Worm (Caenorhabditis elegans) whole organism, L4 larva: ENCODE results near the gene srg-65.
A peak's percentile ranks its signal among the peaks of the same experiment; 100 is the strongest.

Source experiments
- D1046.2 ChIP-seq: fragments of 200-800 bp; sonication (Bioruptor generic); IDR thresholded peaks from 2 replicates; pipeline ENCODE4 v1.3.6; 2022; ENCODE audit warnings: missing genetic modification characterization, missing compliant biosample characterization
- F49E8.2 ChIP-seq: sonication (generic microtip); optimal IDR thresholded peaks from 2 replicates; lab custom pipeline; 2016; ENCODE audit warnings: missing compliant biosample characterization, mild to moderate bottlenecking, missing genetic modification characterization, borderline replicate concordance
- T20F7.1 ChIP-seq: fragments of 200-800 bp; sonication (Bioruptor generic); optimal IDR thresholded peaks from 2 replicates; lab custom pipeline; 2018; ENCODE audit warnings: mild to moderate bottlenecking, missing genetic modification characterization, missing compliant biosample characterization
- aha-1 ChIP-seq: fragments of 150-350 bp; peaks from one replicate; lab custom pipeline; 2014; ENCODE audit warnings: missing biosample characterization, missing genetic modification characterization
- aly-2 ChIP-seq: sonication (generic microtip); optimal IDR thresholded peaks from 2 replicates; lab custom pipeline; 2018; ENCODE audit warnings: missing biosample characterization, missing genetic modification characterization
- ceh-20 ChIP-seq: fragments of 200-800 bp; sonication (Bioruptor generic); IDR thresholded peaks from 2 replicates; pipeline ENCODE4 v1.3.6; 2022; ENCODE audit warnings: missing genetic modification reagents, missing genetic modification characterization, missing compliant biosample characterization
- ceh-82 ChIP-seq: sonication (generic microtip); optimal IDR thresholded peaks from 2 replicates; lab custom pipeline; 2017; ENCODE audit warnings: missing biosample characterization, missing genetic modification characterization
- cey-2 ChIP-seq: sonication (generic microtip); optimal IDR thresholded peaks from 3 replicates; lab custom pipeline; 2017; ENCODE audit warnings: missing genetic modification characterization, mild to moderate bottlenecking, missing compliant biosample characterization, antibody characterized with exemption, borderline replicate concordance; ENCODE audit not compliant: insufficient read depth
- ctbp-1 ChIP-seq: fragments of 200-800 bp; sonication (Bioruptor generic); IDR thresholded peaks from 2 replicates; pipeline ENCODE4 v1.3.6; 2022; ENCODE audit warnings: missing genetic modification reagents, missing genetic modification characterization, missing compliant biosample characterization
- daf-12 ChIP-seq: fragments of 150-350 bp; optimal IDR thresholded peaks from 2 replicates; lab custom pipeline; 2014; ENCODE audit warnings: missing biosample characterization, missing genetic modification reagents, missing genetic modification characterization
- daf-19 ChIP-seq: fragments of 200-800 bp; sonication (Bioruptor generic); conservative IDR thresholded peaks from 2 replicates; pipeline ENCODE4 v1.3.6; 2022; ENCODE audit warnings: missing genetic modification characterization, missing compliant biosample characterization
- dmd-6 ChIP-seq: fragments of 200-800 bp; sonication (Bioruptor generic); IDR thresholded peaks from 2 replicates; pipeline ENCODE4 v1.3.6; 2022; ENCODE audit warnings: missing genetic modification reagents, missing genetic modification characterization, missing compliant biosample characterization
- dpl-1 ChIP-seq: fragments of 150-350 bp; optimal IDR thresholded peaks from 2 replicates; lab custom pipeline; 2014; ENCODE audit warnings: missing biosample characterization, missing genetic modification reagents, missing genetic modification characterization
- egl-43 ChIP-seq: fragments of 200-800 bp; sonication (Bioruptor generic); IDR thresholded peaks from 2 replicates; pipeline ENCODE4 v1.3.6; 2022; ENCODE audit warnings: missing genetic modification reagents, missing genetic modification characterization, missing compliant biosample characterization
- gei-8 ChIP-seq: fragments of 200-800 bp; sonication (Bioruptor generic); optimal IDR thresholded peaks from 2 replicates; lab custom pipeline; 2018; ENCODE audit warnings: mild to moderate bottlenecking, missing genetic modification characterization, missing compliant biosample characterization
- hif-1 ChIP-seq, 2 experiments: sonication (generic microtip); optimal IDR thresholded peaks; 2 replicates each; lab custom pipeline; 2016 to 2017; ENCODE audit warnings: missing compliant biosample characterization in 2 of 2, missing genetic modification characterization in 2 of 2, missing genetic modification reagents in 2 of 2, missing genotype in 2 of 2, mild to moderate bottlenecking in 1 of 2
- hlh-11 ChIP-seq: fragments of 200-800 bp; sonication (Bioruptor generic); optimal IDR thresholded peaks from 2 replicates; lab custom pipeline; 2018; ENCODE audit warnings: mild to moderate bottlenecking, missing genetic modification characterization, missing compliant biosample characterization
- hmg-1.1 ChIP-seq: fragments of 200-800 bp; sonication (Bioruptor generic); IDR thresholded peaks from 2 replicates; pipeline ENCODE4 v1.3.6; 2022; ENCODE audit warnings: missing genetic modification reagents, missing genetic modification characterization, missing compliant biosample characterization
- lim-7 ChIP-seq: fragments of 200-800 bp; sonication (Bioruptor generic); IDR thresholded peaks from 2 replicates; pipeline ENCODE4 v1.3.6; 2022; ENCODE audit warnings: missing genetic modification characterization, missing compliant biosample characterization
- lin-1 ChIP-seq: fragments of 200-800 bp; sonication (Bioruptor generic); IDR thresholded peaks from 2 replicates; pipeline ENCODE4 v1.3.6; 2022; ENCODE audit warnings: missing genetic modification reagents, missing genetic modification characterization, missing compliant biosample characterization
- lin-29 ChIP-seq: fragments of 200-800 bp; sonication (Bioruptor generic); IDR thresholded peaks from 2 replicates; pipeline ENCODE4 v1.3.6; 2022; ENCODE audit warnings: missing genetic modification reagents, missing genetic modification characterization, missing compliant biosample characterization
- lin-38 ChIP-seq: fragments of 200-800 bp; sonication (Bioruptor generic); IDR thresholded peaks from 2 replicates; pipeline ENCODE4 v1.3.6; 2022; ENCODE audit warnings: missing genetic modification reagents, missing genetic modification characterization, missing compliant biosample characterization
- lsy-2 ChIP-seq, 2 experiments: fragments of 150-350 bp in 1 of 2; sonication (generic microtip) in 1 of 2; optimal IDR thresholded peaks; 2 replicates each; lab custom pipeline; 2014 to 2017; ENCODE audit warnings: missing biosample characterization in 2 of 2, missing genetic modification characterization in 2 of 2
- madf-5 ChIP-seq, 2 experiments: fragments of 200-800 bp; sonication (Bioruptor generic); IDR thresholded peaks; 2 replicates each; pipeline ENCODE4 v1.3.6; 2022; ENCODE audit warnings: missing compliant biosample characterization in 2 of 2, missing genetic modification characterization in 2 of 2
- madf-9 ChIP-seq: fragments of 200-800 bp; sonication (Bioruptor generic); conservative IDR thresholded peaks from 2 replicates; pipeline ENCODE4 v1.3.6; 2022; ENCODE audit warnings: missing genetic modification reagents, missing genetic modification characterization, missing compliant biosample characterization
- mdl-1 ChIP-seq, 2 experiments: fragments of 150-350 bp in 1 of 2; sonication (generic microtip) in 1 of 2; optimal IDR thresholded peaks; 2 replicates each; lab custom pipeline; 2014 to 2017; ENCODE audit warnings: missing biosample characterization in 2 of 2, missing genetic modification characterization in 2 of 2
- mep-1 ChIP-seq: fragments of 150-350 bp; sonication (generic microtip); optimal IDR thresholded peaks from 3 replicates; lab custom pipeline; 2014; ENCODE audit warnings: missing biosample characterization, missing genetic modification characterization
- mes-2 ChIP-seq: sonication (generic microtip); optimal IDR thresholded peaks from 2 replicates; lab custom pipeline; 2016; ENCODE audit warnings: missing genotype, mild to moderate bottlenecking, missing genetic modification characterization, missing compliant biosample characterization; ENCODE audit not compliant: poor library complexity, severe bottlenecking
- mxl-3 ChIP-seq: fragments of 200-800 bp; sonication (Bioruptor generic); optimal IDR thresholded peaks from 2 replicates; lab custom pipeline; 2018; ENCODE audit warnings: mild to moderate bottlenecking, missing genetic modification characterization, missing compliant biosample characterization
- nhr-10 ChIP-seq: fragments of 150-350 bp; optimal IDR thresholded peaks from 2 replicates; lab custom pipeline; 2014; ENCODE audit warnings: missing biosample characterization, missing genetic modification characterization
- nhr-102 ChIP-seq: sonication (generic microtip); optimal IDR thresholded peaks from 2 replicates; lab custom pipeline; 2016; ENCODE audit warnings: mild to moderate bottlenecking, missing genetic modification characterization, moderate library complexity, missing compliant biosample characterization
- nhr-11 ChIP-seq: fragments of 150-350 bp; optimal IDR thresholded peaks from 2 replicates; lab custom pipeline; 2014; ENCODE audit warnings: missing biosample characterization, missing genetic modification characterization
- nhr-237 ChIP-seq: sonication (generic microtip); optimal IDR thresholded peaks from 2 replicates; lab custom pipeline; 2017; ENCODE audit warnings: missing biosample characterization, missing genetic modification characterization
- nhr-28 ChIP-seq: fragments of 150-350 bp; optimal IDR thresholded peaks from 2 replicates; lab custom pipeline; 2014; ENCODE audit warnings: missing biosample characterization, missing genetic modification characterization
- nhr-42 ChIP-seq: fragments of 200-800 bp; sonication (Bioruptor generic); IDR thresholded peaks from 2 replicates; pipeline ENCODE4 v1.3.6; 2022; ENCODE audit warnings: missing genetic modification characterization, missing compliant biosample characterization
- nhr-48 ChIP-seq: sonication (generic microtip); optimal IDR thresholded peaks from 2 replicates; lab custom pipeline; 2016; ENCODE audit warnings: mild to moderate bottlenecking, missing genetic modification characterization, missing compliant biosample characterization
- nhr-6 ChIP-seq: fragments of 150-350 bp; optimal IDR thresholded peaks from 2 replicates; lab custom pipeline; 2014; ENCODE audit warnings: missing biosample characterization, missing genetic modification characterization
- php-3 ChIP-seq: fragments of 200-800 bp; sonication (Bioruptor generic); IDR thresholded peaks from 2 replicates; pipeline ENCODE4 v1.3.6; 2022; ENCODE audit warnings: missing genetic modification reagents, missing genetic modification characterization, missing compliant biosample characterization
- pqm-1 ChIP-seq: sonication (generic microtip); optimal IDR thresholded peaks from 2 replicates; lab custom pipeline; 2017; ENCODE audit warnings: missing biosample characterization, missing genetic modification characterization
- rbr-2 ChIP-seq: sonication (generic microtip); optimal IDR thresholded peaks from 2 replicates; lab custom pipeline; 2016; ENCODE audit warnings: missing genotype, missing genetic modification characterization, missing compliant biosample characterization
- snpc-1.2 ChIP-seq: fragments of 200-800 bp; sonication (Bioruptor generic); IDR thresholded peaks from 2 replicates; pipeline ENCODE4 v1.3.6; 2022; ENCODE audit warnings: missing genetic modification reagents, missing genetic modification characterization, missing compliant biosample characterization
- tra-1 ChIP-seq: fragments of 200-800 bp; sonication (Bioruptor generic); IDR thresholded peaks from 2 replicates; pipeline ENCODE4 v1.3.6; 2022; ENCODE audit warnings: missing genetic modification reagents, missing genetic modification characterization, missing compliant biosample characterization
- unc-39 ChIP-seq: sonication (generic microtip); optimal IDR thresholded peaks from 2 replicates; lab custom pipeline; 2017; ENCODE audit warnings: missing biosample characterization, missing genetic modification characterization
- unc-62 ChIP-seq, 3 experiments: fragments of 150-350 bp in 1 of 3; sonication (generic microtip); optimal IDR thresholded peaks in 2 of 3; peaks in 1 of 3; 1 replicate in 1 of 3; 2 replicates in 2 of 3; lab custom pipeline; 2014 to 2017; ENCODE audit warnings: missing biosample characterization in 3 of 3, missing genetic modification characterization in 3 of 3, missing genetic modification reagents in 3 of 3, missing genotype in 1 of 3
- zfp-2 ChIP-seq: sonication (generic microtip); optimal IDR thresholded peaks from 2 replicates; lab custom pipeline; 2016; ENCODE audit warnings: mild to moderate bottlenecking, missing genetic modification characterization, missing compliant biosample characterization
- zip-11 ChIP-seq: fragments of 200-800 bp; sonication (Bioruptor generic); IDR thresholded peaks from 2 replicates; pipeline ENCODE4 v1.3.6; 2022; ENCODE audit warnings: missing genetic modification characterization, missing compliant biosample characterization
- ztf-11 ChIP-seq: fragments of 150-350 bp; optimal IDR thresholded peaks from 2 replicates; lab custom pipeline; 2014; ENCODE audit warnings: missing biosample characterization, missing genetic modification characterization

The srg-65 gene

DNA sequence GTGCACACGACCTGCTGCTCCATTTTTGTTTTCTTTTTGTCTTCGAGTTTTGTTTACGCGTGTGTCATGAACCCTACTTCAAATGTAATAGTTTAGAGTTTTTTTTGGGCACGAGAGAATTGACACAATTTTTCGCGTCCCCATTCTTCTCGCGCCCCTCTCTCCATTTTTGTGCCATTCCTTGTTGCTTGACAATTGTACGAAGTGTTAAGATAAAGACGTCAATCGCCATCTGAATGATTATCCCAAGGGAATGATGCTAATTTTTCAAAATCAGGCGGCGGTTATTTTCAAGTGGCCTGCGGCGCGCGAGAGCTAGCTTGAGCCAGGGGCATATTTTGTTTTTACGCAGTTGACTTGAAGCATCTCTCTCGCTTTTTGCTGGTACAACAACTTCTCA, 42.4 kb downstream of the srg-65 start:
- no peak for TF ChIP-seq mxl-3 (GFP tag; lab: Kevin White, UChicago)
- TF ChIP-seq unc-62 (GFP tag; optimal IDR thresholded peaks at IDR 0.05 in 1 of 2; lab: Kevin White, UChicago), result peak in 1 of 2 experiments; percentile 95
- TF ChIP-seq unc-62 (tag; optimal IDR thresholded peaks at IDR 0.05; lab: Kevin White, UChicago), result no peak

DNA sequence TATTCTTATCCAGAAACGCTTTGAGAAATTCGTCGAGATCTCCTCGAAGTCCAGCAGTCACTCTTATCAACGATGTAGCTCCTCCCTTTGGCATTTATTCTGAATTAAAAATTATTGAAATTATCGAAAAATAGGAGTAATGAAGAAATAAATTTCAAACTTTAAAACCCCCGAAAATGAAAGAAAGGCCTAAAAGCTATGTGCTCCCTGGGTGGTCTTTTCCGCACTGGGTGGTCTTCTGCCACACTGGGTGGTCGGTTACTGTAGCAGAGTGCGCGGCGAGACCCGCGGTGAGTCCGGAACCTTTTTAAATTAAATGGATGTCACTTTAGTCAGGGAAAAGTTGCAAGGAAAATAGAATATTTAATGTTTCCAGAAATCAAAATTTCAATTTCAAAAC, 45.7 kb downstream of the srg-65 start, which contains the start of gene snpc-1.3:
Gene snpc-1.3, minus strand, starts transcription at position 101 of the 400 bp plus-strand sequence.
- TF ChIP-seq F49E8.2 (no peak), tra-1 (0 out of 2 replicates have a peak, but pooled peaks have one; percentile 63), aha-1 (no peak), madf-9 (GFP tag; lab: Robert Waterston, UW) (no peak), cey-2 (no peak), daf-12 (tag; lab: Kevin White, UChicago) (no peak), nhr-10 (tag; lab: Kevin White, UChicago) (no peak), T20F7.1 (GFP tag; lab: Kevin White, UChicago) (no peak)

DNA sequence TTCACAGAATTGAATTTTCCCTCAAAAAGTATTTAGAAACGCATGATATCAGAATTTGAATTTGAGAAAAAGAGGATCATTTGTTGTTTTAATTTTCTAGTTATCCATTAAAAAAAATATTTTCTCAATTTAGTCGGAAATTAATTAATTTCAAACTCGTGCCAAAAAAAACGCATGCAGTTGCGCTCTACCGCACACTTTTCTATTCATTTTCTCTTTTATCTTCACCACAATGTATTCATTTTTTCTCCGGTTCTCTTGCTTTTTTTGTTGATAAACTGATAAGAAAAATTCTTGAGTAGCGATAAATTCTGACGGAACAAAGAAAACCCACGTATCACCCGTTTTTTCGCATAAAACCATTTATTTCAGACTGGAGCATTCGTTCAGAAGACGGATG, 51.7 kb downstream of the srg-65 start, which contains the start of gene acl-6:
Gene acl-6, plus strand, starts transcription at position 367 of the 400 bp plus-strand sequence.
- TF ChIP-seq egl-43 (no peak), rbr-2 (tag; lab: Kevin White, UChicago) (peak; percentile 10), ceh-20 (0 out of 2 replicates have a peak, but pooled peaks have one; percentile 31), dpl-1 (GFP tag; lab: Kevin White, UChicago) (peak; percentile 90), zfp-2 (tag; lab: Kevin White, UChicago) (no peak), tra-1 (peak; percentile 71; the same call in 1 of the 2 replicates), nhr-28 (tag; lab: Kevin White, UChicago) (peak; percentile 97), nhr-102 (tag; lab: Kevin White, UChicago) (peak; percentile 34), lsy-2 (tag; optimal IDR thresholded peaks at IDR 0.05; lab: Kevin White, UChicago) (peak in 1 of 2 experiments; percentile 85), gei-8 (GFP tag; lab: Kevin White, UChicago) (no peak), nhr-11 (tag; lab: Kevin White, UChicago) (peak; percentile 3), nhr-48 (tag; lab: Kevin White, UChicago) (peak; percentile 37), mdl-1 (tag; optimal IDR thresholded peaks at IDR 0.05; lab: Kevin White, UChicago) (peak in 1 of 2 experiments; percentile 76), ztf-11 (no peak), pqm-1 (peak; percentile 99), snpc-1.2 (GFP tag; lab: Robert Waterston, UW) (no peak), daf-19 (GFP tag; lab: Robert Waterston, UW) (no peak), nhr-237 (tag; lab: Kevin White, UChicago) (no peak), ceh-82 (tag; lab: Kevin White, UChicago) (no peak), lin-38 (GFP tag; lab: Robert Waterston, UW) (peak; percentile 97), hmg-1.1 (GFP tag; lab: Robert Waterston, UW) (0 out of 2 replicates have a peak, but pooled peaks have one; percentile 37), nhr-6 (peak; percentile 47), daf-12 (tag; lab: Kevin White, UChicago) (no peak), dmd-6 (GFP tag; lab: Robert Waterston, UW) (peak; percentile 90), ctbp-1 (GFP tag; lab: Robert Waterston, UW) (no peak), unc-39 (tag; lab: Kevin White, UChicago) (no peak), aha-1 (peak; percentile 79), hif-1 (tag; optimal IDR thresholded peaks at IDR 0.05; lab: Kevin White, UChicago) (no peak), zip-11 (GFP tag; lab: Robert Waterston, UW) (no peak), madf-5 (GFP tag; IDR thresholded peaks at IDR 0.05; lab: Robert Waterston, UW) (no peak), hlh-11 (tag; lab: Kevin White, UChicago) (peak; percentile 88), D1046.2 (no peak), mes-2 (tag; lab: Kevin White, UChicago) (peak; percentile 79), lin-29 (no peak), lim-7 (GFP tag; lab: Robert Waterston, UW) (no peak), mep-1 (tag; lab: Kevin White, UChicago) (peak; percentile 81), php-3 (GFP tag; lab: Robert Waterston, UW) (peak; percentile 85), nhr-42 (GFP tag; lab: Robert Waterston, UW) (no peak), aly-2 (tag; lab: Kevin White, UChicago) (no peak), lin-1 (GFP tag; lab: Robert Waterston, UW) (0 out of 2 replicates have a peak, but pooled peaks have one; percentile 34)
